Fruit fly (Drosophila melanogaster) whole organism, embryonic: Measurements from ENCODE around the gene CG32313.

ENCODE experiments used
- Blimp-1 ChIP-seq: fragments of 200-800 bp; sonication (Bioruptor generic); optimal IDR thresholded peaks from 3 replicates; lab custom pipeline; 2018; ENCODE audit warnings: missing biosample characterization, missing genetic modification characterization, mild to moderate bottlenecking, moderate library complexity, missing genetic modification reagents
- CG10565 ChIP-seq: fragments of 200-800 bp; sonication (Bioruptor generic); optimal IDR thresholded peaks from 3 replicates; lab custom pipeline; 2016; ENCODE audit warnings: missing biosample characterization, mild to moderate bottlenecking, missing genetic modification characterization
- CG10654 ChIP-seq: fragments of 200-800 bp; sonication (Bioruptor generic); optimal IDR thresholded peaks from 2 replicates; lab custom pipeline; 2016; ENCODE audit warnings: missing biosample characterization, missing genetic modification characterization
- CG11723 ChIP-seq: fragments of 200-800 bp; sonication (Bioruptor generic); optimal IDR thresholded peaks from 2 replicates; lab custom pipeline; 2017; ENCODE audit warnings: missing biosample characterization, mild to moderate bottlenecking, missing genetic modification characterization
- CG12071 ChIP-seq: fragments of 200-800 bp; sonication (Bioruptor generic); optimal IDR thresholded peaks from 3 replicates; lab custom pipeline; 2018; ENCODE audit warnings: missing biosample characterization, mild to moderate bottlenecking, missing genetic modification characterization
- CG12219 ChIP-seq: fragments of 200-800 bp; sonication (Bioruptor generic); optimal IDR thresholded peaks from 3 replicates; lab custom pipeline; 2018; ENCODE audit warnings: missing biosample characterization, mild to moderate bottlenecking, missing genetic modification characterization
- CG14050 ChIP-seq: fragments of 200-800 bp; sonication (Bioruptor generic); IDR thresholded peaks from 3 replicates; pipeline ENCODE4 v1.3.6; 2022; ENCODE audit warnings: missing biosample characterization, missing genetic modification characterization
- CG15073 ChIP-seq: fragments of 200-800 bp; sonication (Bioruptor generic); optimal IDR thresholded peaks from 2 replicates; lab custom pipeline; 2016; ENCODE audit warnings: missing biosample characterization, missing genetic modification characterization
- CG16863 ChIP-seq: fragments of 200-800 bp; sonication (Bioruptor generic); optimal IDR thresholded peaks from 3 replicates; lab custom pipeline; 2016; ENCODE audit warnings: missing biosample characterization, missing genetic modification characterization
- CG17328 ChIP-seq: fragments of 200-800 bp; sonication (Bioruptor generic); IDR thresholded peaks from 2 replicates; pipeline ENCODE4 v1.3.6; 2022; ENCODE audit warnings: missing biosample characterization, missing genetic modification characterization
- CG18476 ChIP-seq: fragments of 200-800 bp; sonication (Bioruptor generic); optimal IDR thresholded peaks from 2 replicates; lab custom pipeline; 2016; ENCODE audit warnings: missing biosample characterization, mild to moderate bottlenecking, missing genetic modification characterization
- CG2678 ChIP-seq: fragments of 200-800 bp; sonication (Bioruptor generic); optimal IDR thresholded peaks from 3 replicates; lab custom pipeline; 2019; ENCODE audit warnings: missing biosample characterization, mild to moderate bottlenecking, missing genetic modification characterization, moderate library complexity
- CG2889 ChIP-seq: fragments of 200-800 bp; sonication (Bioruptor generic); IDR thresholded peaks from 3 replicates; pipeline ENCODE4 v1.3.6; 2022; ENCODE audit warnings: missing biosample characterization, missing genetic modification characterization
- CG3847 ChIP-seq: fragments of 200-800 bp; sonication (Bioruptor generic); IDR thresholded peaks from 2 replicates; pipeline ENCODE4 v1.3.6; 2022; ENCODE audit warnings: missing biosample characterization, missing genetic modification characterization
- CG5180 ChIP-seq: fragments of 200-800 bp; sonication (Bioruptor generic); optimal IDR thresholded peaks from 3 replicates; lab custom pipeline; 2017; ENCODE audit warnings: missing biosample characterization, missing genetic modification characterization, mild to moderate bottlenecking, moderate library complexity, missing genetic modification reagents
- CG7786 ChIP-seq: fragments of 200-800 bp; sonication (Bioruptor generic); optimal IDR thresholded peaks from 2 replicates; lab custom pipeline; 2016; ENCODE audit warnings: missing biosample characterization, missing genetic modification characterization
- CG8478 ChIP-seq: fragments of >200 bp; optimal IDR thresholded peaks from 2 replicates; lab custom pipeline; 2018
- CG9817 ChIP-seq: fragments of 200-800 bp; sonication (Bioruptor generic); optimal IDR thresholded peaks from 2 replicates; lab custom pipeline; 2018; ENCODE audit warnings: missing biosample characterization, mild to moderate bottlenecking, missing genetic modification characterization, moderate library complexity
- CG9876 ChIP-seq: fragments of 200-800 bp; sonication (Bioruptor generic); optimal IDR thresholded peaks from 2 replicates; lab custom pipeline; 2016; ENCODE audit warnings: missing biosample characterization, missing genetic modification characterization
- Doc3 ChIP-seq: fragments of 200-800 bp; sonication (Bioruptor generic); IDR thresholded peaks from 3 replicates; pipeline ENCODE4 v1.3.6; 2022; ENCODE audit warnings: missing biosample characterization, missing genetic modification characterization; ENCODE audit not compliant: partially characterized antibody
- Hey ChIP-seq: fragments of 200-800 bp; sonication (Bioruptor generic); optimal IDR thresholded peaks from 3 replicates; lab custom pipeline; 2018; ENCODE audit warnings: missing biosample characterization, mild to moderate bottlenecking, missing genetic modification characterization
- Hr51 ChIP-seq, 2 experiments: fragments of 200-800 bp; sonication (Bioruptor generic); optimal IDR thresholded peaks; 2 replicates in 1 of 2; 3 replicates in 1 of 2; lab custom pipeline; 2016 to 2018; ENCODE audit warnings: missing biosample characterization in 2 of 2, missing genetic modification characterization in 2 of 2, mild to moderate bottlenecking in 1 of 2, moderate library complexity in 1 of 2
- Max ChIP-seq: fragments of 200-800 bp; sonication (Bioruptor generic); optimal IDR thresholded peaks from 2 replicates; lab custom pipeline; 2016; ENCODE audit warnings: missing biosample characterization, mild to moderate bottlenecking, missing genetic modification characterization
- Med ChIP-seq: fragments of 200-800 bp; sonication (Bioruptor generic); peaks from one replicate; lab custom pipeline; 2016; ENCODE audit warnings: missing biosample characterization, missing genetic modification characterization, mild to moderate bottlenecking, inconsistent platforms, moderate library complexity
- Meics ChIP-seq: fragments of 200-800 bp; sonication (Bioruptor generic); optimal IDR thresholded peaks from 2 replicates; lab custom pipeline; 2017; ENCODE audit warnings: missing biosample characterization, mild to moderate bottlenecking, missing genetic modification characterization
- Oaz ChIP-seq: fragments of 200-800 bp; sonication (Bioruptor generic); IDR thresholded peaks from 2 replicates; pipeline ENCODE4 v1.3.6; 2022; ENCODE audit warnings: missing biosample characterization, missing genetic modification characterization
- Rfx ChIP-seq: fragments of 200-800 bp; sonication (Bioruptor generic); IDR thresholded peaks from 2 replicates; pipeline ENCODE4 v1.3.6; 2022; ENCODE audit warnings: missing biosample characterization, missing genetic modification characterization
- Sox102F ChIP-seq: fragments of 200-800 bp; sonication (Bioruptor generic); optimal IDR thresholded peaks from 2 replicates; lab custom pipeline; 2018; ENCODE audit warnings: missing biosample characterization, mild to moderate bottlenecking, missing genetic modification characterization, moderate library complexity
- Ssrp ChIP-seq: fragments of 200-800 bp; sonication (Bioruptor generic); optimal IDR thresholded peaks from 2 replicates; lab custom pipeline; 2018; ENCODE audit warnings: missing biosample characterization, mild to moderate bottlenecking, missing genetic modification characterization, moderate library complexity
- Trl ChIP-seq, 3 experiments: fragments of >200 bp in 2 of 3; fragments of 200-800 bp in 1 of 3; sonication (Bioruptor generic) in 1 of 3; optimal IDR thresholded peaks; 2 replicates in 1 of 3; 3 replicates in 2 of 3; lab custom pipeline; 2016 to 2017; ENCODE audit warnings: missing biosample characterization in 1 of 3, missing genetic modification characterization in 1 of 3
- ato ChIP-seq: fragments of 200-800 bp; sonication (Bioruptor generic); IDR thresholded peaks from 2 replicates; pipeline ENCODE4 v1.3.6; 2022; ENCODE audit warnings: missing biosample characterization, missing genetic modification characterization; ENCODE audit not compliant: partially characterized antibody
- dmrt11E ChIP-seq: fragments of 200-800 bp; sonication (Bioruptor generic); optimal IDR thresholded peaks from 3 replicates; lab custom pipeline; 2018; ENCODE audit warnings: missing biosample characterization, mild to moderate bottlenecking, missing genetic modification characterization, moderate library complexity
- esg ChIP-seq: fragments of 200-800 bp; sonication (Bioruptor generic); conservative IDR thresholded peaks from 2 replicates; pipeline ENCODE4 v1.3.6; 2022; ENCODE audit warnings: missing biosample characterization, missing genetic modification characterization
- eve ChIP-seq, 2 experiments: fragments of >200 bp; optimal IDR thresholded peaks; 2 replicates each; lab custom pipeline; 2017; ENCODE audit warnings: missing biosample characterization in 2 of 2, missing genetic modification characterization in 2 of 2
- ewg ChIP-seq: fragments of 200-800 bp; sonication (Bioruptor generic); optimal IDR thresholded peaks from 3 replicates; lab custom pipeline; 2017; ENCODE audit warnings: mild to moderate bottlenecking, missing biosample characterization, missing genetic modification reagents, missing genetic modification characterization
- fu2 ChIP-seq: fragments of 200-800 bp; sonication (Bioruptor generic); optimal IDR thresholded peaks from 2 replicates; lab custom pipeline; 2016; ENCODE audit warnings: missing biosample characterization, missing genetic modification characterization
- hkb ChIP-seq, 2 experiments: fragments of 200-800 bp in 1 of 2; fragments of >200 bp in 1 of 2; sonication (Bioruptor generic) in 1 of 2; IDR thresholded peaks in 1 of 2; optimal IDR thresholded peaks in 1 of 2; 2 replicates each; pipeline versions ENCODE4 v1.3.6 to Lab custom; 2017 to 2022; ENCODE audit warnings: missing biosample characterization in 1 of 2, missing genetic modification characterization in 1 of 2
- phol ChIP-seq: fragments of 200-800 bp; sonication (Bioruptor generic); optimal IDR thresholded peaks from 3 replicates; lab custom pipeline; 2018; ENCODE audit warnings: missing biosample characterization, mild to moderate bottlenecking, missing genetic modification characterization, moderate library complexity
- pita ChIP-seq: fragments of 200-800 bp; sonication (Bioruptor generic); optimal IDR thresholded peaks from 2 replicates; lab custom pipeline; 2017; ENCODE audit warnings: missing biosample characterization, mild to moderate bottlenecking, missing genetic modification characterization
- repo ChIP-seq: fragments of 200-800 bp; sonication (Bioruptor generic); optimal IDR thresholded peaks from 2 replicates; lab custom pipeline; 2016; ENCODE audit warnings: missing biosample characterization, missing genetic modification characterization
- salm ChIP-seq: fragments of 200-800 bp; sonication (Bioruptor generic); optimal IDR thresholded peaks from 2 replicates; lab custom pipeline; 2018; ENCODE audit warnings: missing biosample characterization, mild to moderate bottlenecking, missing genetic modification characterization
- scrt ChIP-seq: fragments of 200-800 bp; sonication (Bioruptor generic); optimal IDR thresholded peaks from 2 replicates; lab custom pipeline; 2018; ENCODE audit warnings: missing biosample characterization, mild to moderate bottlenecking, missing genetic modification characterization, moderate library complexity
- so ChIP-seq: fragments of 200-800 bp; sonication (Bioruptor generic); IDR thresholded peaks from 3 replicates; pipeline ENCODE4 v1.3.6; 2022; ENCODE audit warnings: missing biosample characterization, missing genetic modification characterization
- sob ChIP-seq: fragments of 200-800 bp; sonication (Bioruptor generic); IDR thresholded peaks from 2 replicates; pipeline ENCODE4 v1.3.6; 2022; ENCODE audit warnings: missing biosample characterization, missing genetic modification characterization
- tap ChIP-seq: fragments of 200-800 bp; optimal IDR thresholded peaks from 3 replicates; lab custom pipeline; 2019; ENCODE audit warnings: missing biosample characterization, mild to moderate bottlenecking, missing genetic modification characterization, moderate library complexity
- wdn ChIP-seq: fragments of 200-800 bp; sonication (Bioruptor generic); IDR thresholded peaks from 2 replicates; pipeline ENCODE4 v1.3.6; 2022; ENCODE audit warnings: missing biosample characterization, missing genetic modification characterization
- z ChIP-seq: fragments of 200-800 bp; sonication (Bioruptor generic); IDR thresholded peaks from 3 replicates; pipeline ENCODE4 v1.3.6; 2022; ENCODE audit warnings: missing biosample characterization, missing genetic modification characterization

CG32313 gene

DNA sequence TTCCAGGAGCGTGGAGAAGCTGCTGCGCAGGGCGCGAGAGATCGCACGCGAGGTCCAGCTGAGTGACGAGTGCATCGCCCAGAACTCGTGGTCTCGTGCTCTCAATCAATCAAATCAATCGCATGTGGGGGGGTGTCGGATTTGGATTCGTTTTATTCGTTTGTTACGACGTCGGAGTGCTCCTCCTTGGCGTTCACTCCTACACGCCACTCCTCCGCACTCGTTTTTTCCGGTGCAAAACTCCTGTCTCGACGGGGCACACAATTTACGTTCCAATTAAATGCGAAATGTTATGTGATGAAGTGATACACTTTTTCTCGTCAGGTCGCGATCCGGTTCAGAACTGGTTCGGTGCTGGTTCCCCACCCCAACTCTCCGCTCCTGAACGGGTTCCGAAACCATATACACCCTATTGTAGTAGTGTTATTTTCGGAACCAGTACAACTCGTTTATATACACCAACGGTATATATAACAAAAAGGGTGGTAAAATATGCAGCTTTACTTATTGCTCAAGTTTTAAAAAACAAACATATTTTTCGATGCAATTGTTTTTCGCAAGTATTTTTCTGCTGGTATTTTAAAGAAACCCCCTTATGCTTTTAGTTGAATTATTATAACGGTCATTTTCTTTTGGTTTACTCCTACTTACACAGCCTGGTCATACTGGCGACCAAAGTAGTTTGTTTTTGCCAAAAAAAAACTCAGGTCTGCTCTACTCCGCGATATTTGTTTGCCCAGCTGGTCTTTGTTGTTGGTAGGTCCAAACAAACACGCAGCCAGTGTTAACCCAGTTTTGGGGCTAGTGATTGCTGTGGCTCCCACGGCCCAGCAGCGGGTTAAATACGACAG lies 8.8 kb downstream of the CG32313 start, which contains the start of the genes CG12091 and pns (continued):
- TF ChIP-seq CG10565 (GFP tag; lab: Kevin White, UChicago) (peak; percentile 18), CG2678 (tag; lab: Kevin White, UChicago) (peak; percentile 68), so (peak; percentile 6; the same call in 2 of the 3 replicates), repo (GFP tag; lab: Kevin White, UChicago) (peak; percentile 56), CG11723 (GFP tag; lab: Kevin White, UChicago) (no peak), Ssrp (peak; percentile 28), wdn (GFP tag; lab: Robert Waterston, UW) (0 out of 2 replicates have a peak, but pooled peaks have one; percentile 26), CG2889 (GFP tag; lab: Robert Waterston, UW) (peak; percentile 60; the same call in 2 of the 3 replicates), hkb (optimal IDR thresholded peaks at IDR 0.05; lab: Kevin White, UChicago) (peak; percentile 39), hkb (GFP tag; IDR thresholded peaks at IDR 0.05; lab: Robert Waterston, UW) (peak; percentile 64), CG14050 (GFP tag; lab: Robert Waterston, UW) (peak; percentile 66), CG12071 (peak; percentile 57), CG9876 (GFP tag; lab: Kevin White, UChicago) (peak; percentile 64), Sox102F (peak; percentile 68), phol (tag; lab: Kevin White, UChicago) (peak; percentile 82), CG16863 (peak; percentile 54), CG8478 (no peak), CG9817 (peak; percentile 46), CG15073 (GFP tag; lab: Kevin White, UChicago) (no peak), esg (GFP tag; lab: Robert Waterston, UW) (peak; percentile 61), Trl (optimal IDR thresholded peaks at IDR 0.05; lab: Kevin White, UChicago) (no peak), Trl (GFP tag; optimal IDR thresholded peaks at IDR 0.05; lab: Kevin White, UChicago) (peak; percentile 51), pita (no peak), Rfx (GFP tag; lab: Robert Waterston, UW) (peak; percentile 57), Max (peak; percentile 72), Hr51 (GFP tag; optimal IDR thresholded peaks at IDR 0.05; lab: Kevin White, UChicago) (peak; percentile 69), ato (GFP tag; lab: Robert Waterston, UW) (no peak), CG17328 (GFP tag; lab: Robert Waterston, UW) (peak; percentile 76; the same call in 1 of the 2 replicates), CG5180 (peak; percentile 41), salm (tag; lab: Kevin White, UChicago) (peak; percentile 27), CG12219 (GFP tag; lab: Kevin White, UChicago) (peak; percentile 20), scrt (GFP tag; lab: Kevin White, UChicago) (peak; percentile 56), CG7786 (GFP tag; lab: Kevin White, UChicago) (peak; percentile 57), Med (GFP tag; lab: Kevin White, UChicago) (peak; percentile 96), Doc3 (no peak), Meics (peak; percentile 87), fu2 (GFP tag; lab: Kevin White, UChicago) (peak; percentile 63), CG3847 (peak; percentile 73), Hey (tag; lab: Kevin White, UChicago) (no peak), Oaz (GFP tag; lab: Robert Waterston, UW) (no peak), sob (GFP tag; lab: Robert Waterston, UW) (peak; percentile 51), ewg (GFP tag; lab: Kevin White, UChicago) (peak; percentile 53), tap (tag; lab: Kevin White, UChicago) (peak; percentile 28), eve (GFP tag; optimal IDR thresholded peaks at IDR 0.05; lab: Kevin White, UChicago) (no peak), Blimp-1 (GFP tag; lab: Kevin White, UChicago) (peak; percentile 65), z (GFP tag; lab: Robert Waterston, UW) (no peak), dmrt11E (tag; lab: Kevin White, UChicago) (peak; percentile 64), CG18476 (peak; percentile 27), CG10654 (GFP tag; lab: Kevin White, UChicago) (peak; percentile 65)
